Worm (Caenorhabditis elegans) whole organism, L2 larva: Measurements from ENCODE around the gene B0410.3.
A peak's percentile ranks its signal among the peaks of the same experiment; 100 is the strongest.

Source experiments
- F13H6.1 ChIP-seq: sonication (generic microtip); optimal IDR thresholded peaks from 2 replicates; lab custom pipeline; 2016; ENCODE audit warnings: missing genetic modification characterization, missing compliant biosample characterization
- R02D3.7 ChIP-seq: fragments of 150-350 bp; optimal IDR thresholded peaks from 2 replicates; lab custom pipeline; 2014; ENCODE audit warnings: missing biosample characterization, missing genetic modification characterization
- Y55F3AM.14 ChIP-seq: fragments of 200-800 bp; sonication (Bioruptor generic); optimal IDR thresholded peaks from 2 replicates; lab custom pipeline; 2018; ENCODE audit warnings: mild to moderate bottlenecking, missing genetic modification characterization, missing compliant biosample characterization
- ZK546.5 ChIP-seq: sonication (generic microtip); optimal IDR thresholded peaks from 2 replicates; lab custom pipeline; 2017; ENCODE audit warnings: missing biosample characterization, missing genetic modification characterization
- alr-1 ChIP-seq: fragments of 150-350 bp; optimal IDR thresholded peaks from 2 replicates; lab custom pipeline; 2014; ENCODE audit warnings: missing biosample characterization, missing genetic modification characterization
- aly-2 ChIP-seq: fragments of 150-350 bp; optimal IDR thresholded peaks from 2 replicates; lab custom pipeline; 2014; ENCODE audit warnings: missing biosample characterization, missing genetic modification characterization
- ama-1 ChIP-seq: fragments of 150-350 bp; optimal IDR thresholded peaks from 2 replicates; lab custom pipeline; 2018; ENCODE audit warnings: inconsistent platforms
- blmp-1 ChIP-seq: sonication (generic microtip); optimal IDR thresholded peaks from 2 replicates; lab custom pipeline; 2017; ENCODE audit warnings: missing genetic modification characterization, mild to moderate bottlenecking, missing compliant biosample characterization, antibody characterized with exemption, moderate library complexity; ENCODE audit not compliant: insufficient read depth
- ceh-82 ChIP-seq: fragments of 150-350 bp; optimal IDR thresholded peaks from 2 replicates; lab custom pipeline; 2014; ENCODE audit warnings: missing biosample characterization, missing genetic modification characterization
- crh-2 ChIP-seq: sonication (generic microtip); optimal IDR thresholded peaks from 2 replicates; lab custom pipeline; 2017; ENCODE audit warnings: missing biosample characterization, missing genetic modification characterization
- dmd-4 ChIP-seq: sonication (generic microtip); optimal IDR thresholded peaks from 2 replicates; lab custom pipeline; 2017; ENCODE audit warnings: missing biosample characterization, missing genetic modification characterization
- elt-1 ChIP-seq: fragments of 150-350 bp; optimal IDR thresholded peaks from 2 replicates; lab custom pipeline; 2014; ENCODE audit warnings: missing biosample characterization, missing genetic modification characterization
- fos-1 ChIP-seq: fragments of 150-350 bp; optimal IDR thresholded peaks from 2 replicates; lab custom pipeline; 2014; ENCODE audit warnings: missing biosample characterization, missing genetic modification characterization
- lin-11 ChIP-seq: fragments of 150-350 bp; sonication (generic microtip); optimal IDR thresholded peaks from 2 replicates; lab custom pipeline; 2014; ENCODE audit warnings: missing biosample characterization, missing genetic modification characterization, inconsistent platforms, mixed read lengths
- lin-39 ChIP-seq: fragments of 150-350 bp; optimal IDR thresholded peaks from 2 replicates; lab custom pipeline; 2014; ENCODE audit warnings: missing biosample characterization, missing genetic modification reagents, missing genetic modification characterization
- lsy-2 ChIP-seq, 2 experiments: fragments of 150-350 bp in 1 of 2; sonication (generic microtip) in 1 of 2; optimal IDR thresholded peaks; 2 replicates each; lab custom pipeline; 2014 to 2017; ENCODE audit warnings: missing biosample characterization in 2 of 2, missing genetic modification characterization in 2 of 2
- mbf-1 ChIP-seq: sonication (generic microtip); optimal IDR thresholded peaks from 2 replicates; lab custom pipeline; 2017; ENCODE audit warnings: missing biosample characterization, missing genetic modification characterization
- nhr-11 ChIP-seq: fragments of 150-350 bp; optimal IDR thresholded peaks from 2 replicates; lab custom pipeline; 2014; ENCODE audit warnings: missing biosample characterization, missing genetic modification characterization
- nhr-21 ChIP-seq: fragments of 150-350 bp; optimal IDR thresholded peaks from 2 replicates; lab custom pipeline; 2014; ENCODE audit warnings: missing biosample characterization, missing genetic modification characterization
- nhr-23 ChIP-seq: fragments of 150-350 bp; optimal IDR thresholded peaks from 2 replicates; lab custom pipeline; 2014; ENCODE audit warnings: missing biosample characterization, missing genetic modification reagents, missing genetic modification characterization
- nhr-237 ChIP-seq: fragments of 150-350 bp; optimal IDR thresholded peaks from 2 replicates; lab custom pipeline; 2014; ENCODE audit warnings: missing biosample characterization, missing genetic modification characterization
- nhr-25 ChIP-seq: fragments of 150-350 bp; sonication (generic microtip); optimal IDR thresholded peaks from 3 replicates; lab custom pipeline; 2014; ENCODE audit warnings: missing biosample characterization, missing genetic modification characterization
- nhr-6 ChIP-seq: fragments of 150-350 bp; optimal IDR thresholded peaks from 2 replicates; lab custom pipeline; 2014; ENCODE audit warnings: missing biosample characterization, missing genetic modification characterization
- sem-4 ChIP-seq: fragments of 150-350 bp; optimal IDR thresholded peaks from 2 replicates; lab custom pipeline; 2014; ENCODE audit warnings: missing biosample characterization, missing genetic modification reagents, missing genetic modification characterization
- skn-1 ChIP-seq: sonication (generic microtip); optimal IDR thresholded peaks from 2 replicates; lab custom pipeline; 2017; ENCODE audit warnings: missing biosample characterization, missing genetic modification characterization
- sma-3 ChIP-seq: sonication (generic microtip); optimal IDR thresholded peaks from 2 replicates; lab custom pipeline; 2016; ENCODE audit warnings: missing genetic modification reagents, missing genetic modification characterization, missing compliant biosample characterization
- sma-9 ChIP-seq, 2 experiments: fragments of 150-350 bp in 1 of 2; sonication (generic microtip) in 1 of 2; optimal IDR thresholded peaks; 2 replicates each; lab custom pipeline; 2014 to 2016; ENCODE audit warnings: missing genetic modification characterization in 2 of 2, mild to moderate bottlenecking in 1 of 2, missing biosample characterization in 1 of 2, missing compliant biosample characterization in 1 of 2, missing genetic modification reagents in 1 of 2, moderate library complexity in 1 of 2
- unc-39 ChIP-seq: fragments of 150-350 bp; optimal IDR thresholded peaks from 2 replicates; lab custom pipeline; 2014; ENCODE audit warnings: missing biosample characterization, missing genetic modification characterization
- unc-55 ChIP-seq: fragments of 150-350 bp; sonication (generic microtip); optimal IDR thresholded peaks from 3 replicates; lab custom pipeline; 2014; ENCODE audit warnings: missing biosample characterization, missing genetic modification reagents, missing genetic modification characterization
- unc-62 ChIP-seq: fragments of 150-350 bp; optimal IDR thresholded peaks from 2 replicates; lab custom pipeline; 2014; ENCODE audit warnings: missing biosample characterization, missing genetic modification reagents, missing genetic modification characterization
- ztf-1 ChIP-seq: fragments of 200-800 bp; sonication (Bioruptor generic); conservative IDR thresholded peaks from 2 replicates; pipeline ENCODE4 v1.3.6; 2022; ENCODE audit warnings: missing genetic modification characterization, missing compliant biosample characterization
- ztf-11 ChIP-seq: sonication (generic microtip); optimal IDR thresholded peaks from 2 replicates; lab custom pipeline; 2017; ENCODE audit warnings: missing biosample characterization, missing genetic modification characterization
- ztf-4 ChIP-seq: fragments of 150-350 bp; optimal IDR thresholded peaks from 2 replicates; lab custom pipeline; 2014; ENCODE audit warnings: missing biosample characterization, missing genetic modification characterization

The B0410.3 gene

DNA sequence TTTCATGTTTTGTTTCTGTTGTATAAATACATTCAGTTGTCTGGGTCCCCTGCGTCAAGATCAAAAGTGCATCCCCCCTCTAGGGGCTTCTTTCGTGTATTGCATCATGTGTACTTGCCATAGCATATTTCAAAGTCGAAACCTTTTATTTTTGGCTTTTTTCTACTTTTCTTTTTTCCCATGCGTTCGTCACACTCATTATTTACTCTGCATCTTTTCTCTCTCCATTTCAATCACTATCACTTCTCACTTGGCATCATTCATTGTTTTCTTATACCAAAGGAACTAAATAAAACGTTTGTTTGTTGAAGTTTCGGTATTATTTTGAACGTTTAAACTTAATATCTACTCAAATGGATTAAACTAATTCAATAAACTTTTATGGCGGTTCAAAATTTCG lies 48.2 kb upstream of the B0410.3 start (continued):
- TF ChIP-seq sma-3 (no peak), ama-1 (lab: Kevin White, UChicago) (no peak), unc-55 (peak; percentile 24), sma-9 (GFP tag; optimal IDR thresholded peaks at IDR 0.05; lab: Kevin White, UChicago) (no peak), sma-9 (tag; optimal IDR thresholded peaks at IDR 0.05; lab: Kevin White, UChicago) (no peak)

DNA sequence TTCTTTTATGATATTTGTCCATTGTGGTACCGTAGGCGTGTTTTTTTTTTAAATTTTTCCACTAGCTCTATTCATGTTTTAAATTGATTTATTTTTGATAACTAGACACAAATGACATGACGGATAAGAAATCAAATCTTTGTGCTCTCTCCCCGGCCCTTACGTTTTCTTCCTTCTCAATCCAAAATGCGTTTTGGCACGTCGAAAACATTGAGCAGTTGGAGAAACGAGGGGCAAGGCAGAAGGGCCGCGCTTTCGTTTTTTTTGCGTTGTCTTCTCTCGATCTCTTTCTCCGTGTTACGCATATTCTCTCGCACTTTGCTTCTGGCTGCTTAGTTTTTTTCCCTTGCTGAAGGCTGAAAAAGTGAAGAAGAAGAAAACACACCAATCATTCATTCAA lies 47.8 kb upstream of the B0410.3 start:
- TF ChIP-seq nhr-6 (tag; lab: Kevin White, UChicago), result no peak
- peak in 1 of 2 experiments; percentile 24 for TF ChIP-seq lsy-2 (tag; optimal IDR thresholded peaks at IDR 0.05; lab: Kevin White, UChicago)
- no peak for TF ChIP-seq ztf-4 (tag; lab: Kevin White, UChicago)
- TF ChIP-seq sem-4 (tag; lab: Kevin White, UChicago), result peak; percentile 5
- peak; percentile 18 for TF ChIP-seq lin-11
- no peak for TF ChIP-seq fos-1 (tag; lab: Kevin White, UChicago)
- TF ChIP-seq unc-62, result no peak
- TF ChIP-seq, all 48 proteins: peak for 3

DNA sequence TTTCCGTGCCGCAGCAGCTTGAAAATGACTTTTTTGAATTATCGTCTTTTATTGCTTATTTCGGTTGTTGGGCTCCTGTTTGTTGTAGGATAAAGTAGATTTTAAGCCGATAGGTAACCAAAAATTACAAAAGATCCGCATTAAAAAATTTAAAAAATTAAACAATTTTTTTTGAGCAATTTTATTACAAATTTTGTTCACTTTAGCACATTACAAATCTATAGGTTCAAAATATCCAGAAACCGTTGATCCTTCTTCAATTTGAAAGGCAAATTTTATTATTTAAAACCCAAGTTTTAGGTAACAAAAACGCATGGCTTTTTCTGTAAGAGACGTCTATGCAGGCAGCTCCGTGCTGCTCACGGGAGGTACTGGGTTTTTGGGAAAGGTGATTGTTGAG lies 41.8 kb upstream of the B0410.3 start, which contains the start of gene fard-1:
TSS of gene fard-1 (plus strand) at position 301 of the 400 bp plus-strand sequence.
- TF ChIP-seq dmd-4 (tag; lab: Kevin White, UChicago), result no peak
- no peak for TF ChIP-seq nhr-237 (tag; lab: Kevin White, UChicago)
- no peak for TF ChIP-seq alr-1 (tag; lab: Kevin White, UChicago)
- no peak for TF ChIP-seq skn-1 (tag; lab: Kevin White, UChicago)
- TF ChIP-seq blmp-1, result no peak
- no peak for TF ChIP-seq unc-55
- TF ChIP-seq ZK546.5 (tag; lab: Kevin White, UChicago), result no peak
- TF ChIP-seq nhr-21 (tag; lab: Kevin White, UChicago), result no peak
- TF ChIP-seq lin-39 (tag; lab: Kevin White, UChicago), result no peak

DNA sequence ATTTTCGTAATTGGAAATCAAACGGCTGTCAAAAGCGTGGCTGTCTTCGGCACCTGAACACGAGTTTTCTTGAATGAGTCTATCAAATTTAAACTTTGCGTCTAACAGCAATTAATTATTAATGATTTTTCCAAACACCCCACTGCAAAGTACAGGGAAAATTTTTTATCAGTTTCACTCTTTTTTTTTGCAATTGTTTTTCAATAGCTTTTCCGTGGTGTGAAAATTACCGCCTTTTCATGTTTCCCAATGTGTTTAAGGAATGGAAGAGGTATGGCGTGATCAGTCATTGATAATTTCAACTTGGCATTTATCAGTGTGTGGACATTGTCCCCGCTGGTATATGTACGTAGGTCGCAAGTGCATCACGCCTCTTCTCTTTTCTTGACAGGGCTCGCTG lies 40.6 kb upstream of the B0410.3 start:
- TF ChIP-seq ZK546.5 (tag; lab: Kevin White, UChicago) (no peak), aly-2 (tag; lab: Kevin White, UChicago) (no peak), lin-11 (no peak), fos-1 (tag; lab: Kevin White, UChicago) (peak; percentile 78), alr-1 (tag; lab: Kevin White, UChicago) (no peak), ceh-82 (tag; lab: Kevin White, UChicago) (no peak), sma-9 (GFP tag; optimal IDR thresholded peaks at IDR 0.05; lab: Kevin White, UChicago) (peak; percentile 3), sma-9 (tag; optimal IDR thresholded peaks at IDR 0.05; lab: Kevin White, UChicago) (no peak), mbf-1 (no peak), unc-62 (no peak), Y55F3AM.14 (GFP tag; lab: Kevin White, UChicago) (no peak), F13H6.1 (tag; lab: Kevin White, UChicago) (peak; percentile 24), sma-3 (no peak), lin-39 (tag; lab: Kevin White, UChicago) (no peak), R02D3.7 (no peak), nhr-237 (tag; lab: Kevin White, UChicago) (no peak), elt-1 (tag; lab: Kevin White, UChicago) (no peak), nhr-25 (no peak), unc-39 (tag; lab: Kevin White, UChicago) (no peak)

DNA sequence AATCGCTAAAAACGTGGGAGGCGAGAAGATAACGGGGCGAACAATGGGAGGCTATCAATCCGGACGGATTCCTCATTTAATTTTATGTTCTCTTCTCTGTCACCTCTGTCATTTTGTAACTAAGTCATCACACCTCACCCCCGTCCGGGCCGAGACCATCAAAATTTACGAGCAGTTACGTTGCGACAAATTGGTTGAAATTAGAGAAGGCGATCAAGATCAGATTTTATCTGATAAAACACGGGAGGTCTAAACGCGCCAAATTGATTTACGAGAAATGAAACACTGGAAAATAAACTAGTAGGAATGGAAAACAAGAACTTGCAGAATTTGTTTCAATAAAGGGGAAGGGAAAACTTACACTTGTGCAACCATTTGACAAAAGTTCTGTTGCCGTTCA lies 36.8 kb upstream of the B0410.3 start:
- TF ChIP-seq sem-4 (tag; lab: Kevin White, UChicago) (no peak), nhr-23 (tag; lab: Kevin White, UChicago) (no peak), ztf-11 (tag; lab: Kevin White, UChicago) (no peak), unc-62 (no peak), nhr-21 (tag; lab: Kevin White, UChicago) (no peak), ztf-1 (GFP tag; lab: Robert Waterston, UW) (no peak), sma-9 (GFP tag; optimal IDR thresholded peaks at IDR 0.05; lab: Kevin White, UChicago) (no peak), sma-9 (tag; optimal IDR thresholded peaks at IDR 0.05; lab: Kevin White, UChicago) (no peak), elt-1 (tag; lab: Kevin White, UChicago) (no peak), nhr-6 (tag; lab: Kevin White, UChicago) (no peak), lsy-2 (tag; optimal IDR thresholded peaks at IDR 0.05; lab: Kevin White, UChicago) (no peak)

DNA sequence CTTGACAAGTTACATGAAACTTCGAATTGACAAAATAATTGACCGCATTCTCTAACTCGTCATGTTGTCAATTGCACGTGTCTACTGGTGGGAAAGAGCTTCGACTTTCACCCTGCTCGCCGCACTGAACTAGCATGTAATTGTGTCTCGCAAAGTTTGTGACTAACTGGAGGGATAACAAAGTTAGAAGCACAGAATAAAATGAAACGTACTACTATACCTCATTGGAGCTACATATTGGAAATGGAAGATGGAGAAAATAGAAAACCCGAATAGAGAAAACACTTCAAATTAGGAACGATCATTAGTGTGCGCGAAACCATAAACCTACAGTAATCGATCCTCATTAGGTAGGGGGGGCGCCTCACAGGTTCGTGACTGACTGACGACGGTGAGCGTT lies 36.3 kb upstream of the B0410.3 start:
- TF ChIP-seq sma-3, result no peak
- TF ChIP-seq F13H6.1 (tag; lab: Kevin White, UChicago), result no peak
- no peak for TF ChIP-seq skn-1 (tag; lab: Kevin White, UChicago)
- no peak for TF ChIP-seq unc-39 (tag; lab: Kevin White, UChicago)
- no peak for TF ChIP-seq nhr-6 (tag; lab: Kevin White, UChicago)
- TF ChIP-seq R02D3.7, result no peak
- TF ChIP-seq unc-62, result no peak
- TF ChIP-seq lin-39 (tag; lab: Kevin White, UChicago), result no peak
- no peak for TF ChIP-seq nhr-11 (tag; lab: Kevin White, UChicago)
- no peak for TF ChIP-seq elt-1 (tag; lab: Kevin White, UChicago)
- no peak for TF ChIP-seq lsy-2 (tag; optimal IDR thresholded peaks at IDR 0.05; lab: Kevin White, UChicago)
- no peak for TF ChIP-seq ZK546.5 (tag; lab: Kevin White, UChicago)
- no peak for TF ChIP-seq crh-2 (tag; lab: Kevin White, UChicago)
- TF ChIP-seq unc-55, result no peak
- TF ChIP-seq, all 48 proteins: peak for 0
